Fruit fly (Drosophila melanogaster): ENCODE data around the gene CG7394.

Gene CG7394

dm6 chr3L:11551949-11552348, 9.8 kb upstream of the CG7394 start (continued):
- no peak for TF ChIP-seq zfh2 (GFP tag; optimal IDR thresholded peaks at IDR 0.05)
- TF ChIP-seq CG34422 (GFP tag; IDR thresholded peaks at IDR 0.05), result peak; percentile 29; the same call in 1 of the 3 replicates
- no peak for TF ChIP-seq Ravus (GFP tag; IDR thresholded peaks at IDR 0.05)
- TF ChIP-seq CG16863 (GFP tag; optimal IDR thresholded peaks at IDR 0.05), result no peak
- TF ChIP-seq NFAT (GFP tag; IDR thresholded peaks at IDR 0.05), result no peak
- no peak for TF ChIP-seq rib (GFP tag; IDR thresholded peaks at IDR 0.05)
- no peak for TF ChIP-seq jing (GFP tag; optimal IDR thresholded peaks at IDR 0.05)
- peak; percentile 12 for TF ChIP-seq bcd (GFP tag; optimal IDR thresholded peaks at IDR 0.05)
- TF ChIP-seq zfh1 (GFP tag; IDR thresholded peaks at IDR 0.05), result peak; percentile 54; the same call in 1 of the 3 replicates
- TF ChIP-seq slbo (GFP tag; IDR thresholded peaks at IDR 0.05), result 0 out of 2 replicates have a peak, but pooled peaks have one; percentile 29
- no peak for TF ChIP-seq CG8359 (GFP tag; optimal IDR thresholded peaks at IDR 0.05; ENCODE audit: borderline replicate concordance)
- TF ChIP-seq NC2β (GFP tag; optimal IDR thresholded peaks at IDR 0.05), result peak; percentile 29
- TF ChIP-seq CG10274 (GFP tag; optimal IDR thresholded peaks at IDR 0.05), result no peak
- TF ChIP-seq Oli (tag; optimal IDR thresholded peaks at IDR 0.05), result peak; percentile 23
- TF ChIP-seq MESR4 (GFP tag; optimal IDR thresholded peaks at IDR 0.05), result no peak
- TF ChIP-seq CG6689 (GFP tag; IDR thresholded peaks at IDR 0.05), result peak; percentile 63
- TF ChIP-seq Dfd (GFP tag; optimal IDR thresholded peaks at IDR 0.05), result no peak
- no peak for TF ChIP-seq mam (GFP tag; optimal IDR thresholded peaks at IDR 0.05)
- TF ChIP-seq toy (GFP tag; IDR thresholded peaks at IDR 0.05), result no peak
- TF ChIP-seq onecut (GFP tag; IDR thresholded peaks at IDR 0.05), result no peak
- TF ChIP-seq CG14710 (tag; optimal IDR thresholded peaks at IDR 0.05), result peak; percentile 59
- TF ChIP-seq CG1024 (GFP tag; IDR thresholded peaks at IDR 0.05), result no peak
- peak in 1 of 2 experiments; percentile 16 for TF ChIP-seq chif (GFP tag; optimal IDR thresholded peaks at IDR 0.05)
- TF ChIP-seq CG5180 (GFP tag; optimal IDR thresholded peaks at IDR 0.05), result peak; percentile 27
- no peak for TF ChIP-seq crc (GFP tag; optimal IDR thresholded peaks at IDR 0.05)
- TF ChIP-seq CG30403 (GFP tag; optimal IDR thresholded peaks at IDR 0.05), result peak; percentile 38
- TF ChIP-seq CG14050 (GFP tag; IDR thresholded peaks at IDR 0.05), result no peak
- no peak for TF ChIP-seq GATAe (GFP tag; conservative IDR thresholded peaks at IDR 0.05)
- no peak for TF ChIP-seq CG18764 (GFP tag; optimal IDR thresholded peaks at IDR 0.05)
- TF ChIP-seq CG31224 (GFP tag; IDR thresholded peaks at IDR 0.05), result no peak
- peak; percentile 41 for TF ChIP-seq fd96Cb (tag; optimal IDR thresholded peaks at IDR 0.05)
- no peak for TF ChIP-seq grn (GFP tag; optimal IDR thresholded peaks at IDR 0.05)
- peak; percentile 35 for TF ChIP-seq nerfin-1 (tag; optimal IDR thresholded peaks at IDR 0.05)
- TF ChIP-seq CG16815 (GFP tag; optimal IDR thresholded peaks at IDR 0.05), result peak; percentile 3
- no peak for TF ChIP-seq peb (GFP tag; IDR thresholded peaks at IDR 0.05)
- no peak for TF ChIP-seq sr (GFP tag; IDR thresholded peaks at IDR 0.05)
- no peak for TF ChIP-seq dan (GFP tag; IDR thresholded peaks at IDR 0.05)
- no peak for TF ChIP-seq CG11723 (GFP tag; optimal IDR thresholded peaks at IDR 0.05)
- TF ChIP-seq CG34224 (GFP tag; IDR thresholded peaks at IDR 0.05; ENCODE audit: partially characterized antibody), result no peak
- TF ChIP-seq CG4854 (GFP tag; optimal IDR thresholded peaks at IDR 0.05), result no peak
- TF ChIP-seq br (optimal IDR thresholded peaks at IDR 0.05), result no peak
- no peak for TF ChIP-seq CG10209 (GFP tag; optimal IDR thresholded peaks at IDR 0.05)
- TF ChIP-seq yki (optimal IDR thresholded peaks at IDR 0.05), result no peak
- TF ChIP-seq gfzf (GFP tag; optimal IDR thresholded peaks at IDR 0.05), result no peak
- TF ChIP-seq Ets97D (GFP tag; optimal IDR thresholded peaks at IDR 0.05), result no peak
- no peak for TF ChIP-seq sug (tag; optimal IDR thresholded peaks at IDR 0.05)
- TF ChIP-seq cg (GFP tag; optimal IDR thresholded peaks at IDR 0.05), result no peak
- TF ChIP-seq CG4617 (GFP tag; optimal IDR thresholded peaks at IDR 0.05; ENCODE audit: borderline replicate concordance), result no peak
- TF ChIP-seq sima (GFP tag; optimal IDR thresholded peaks at IDR 0.05), result no peak
- peak; percentile 48 for TF ChIP-seq CG11504 (tag; optimal IDR thresholded peaks at IDR 0.05)
- peak in 1 of 3 experiments; percentile 74 for TF ChIP-seq lola (GFP tag; optimal IDR thresholded peaks at IDR 0.05)
- peak; percentile 87 for TF ChIP-seq sens (GFP tag)
- TF ChIP-seq CG8478 (optimal IDR thresholded peaks at IDR 0.05), result no peak

Measured in whole organism, embryonic.